Fruit fly (Drosophila melanogaster) whole organism, embryonic: ENCODE data around the gene ath.

ENCODE experiments used
- Atf-2 ChIP-seq: fragments of 200-800 bp; sonication (Bioruptor generic); optimal IDR thresholded peaks from 2 replicates; lab custom pipeline; 2016; ENCODE audit warnings: missing biosample characterization, missing genetic modification characterization
- Atf6 ChIP-seq: fragments of 200-800 bp; sonication (Bioruptor generic); IDR thresholded peaks from 2 replicates; pipeline ENCODE4 v1.3.6; 2022; ENCODE audit warnings: missing biosample characterization, missing genetic modification characterization
- Awh ChIP-seq: fragments of 200-800 bp; sonication (Bioruptor generic); IDR thresholded peaks from 2 replicates; pipeline ENCODE4, ENCODE4 v1.3.6; 2022; ENCODE audit warnings: missing biosample characterization, missing genetic modification characterization
- BtbVII ChIP-seq: fragments of 200-800 bp; sonication (Bioruptor generic); optimal IDR thresholded peaks from 3 replicates; lab custom pipeline; 2017; ENCODE audit warnings: missing biosample characterization, mild to moderate bottlenecking, missing genetic modification characterization
- CG12219 ChIP-seq: fragments of 200-800 bp; sonication (Bioruptor generic); optimal IDR thresholded peaks from 3 replicates; lab custom pipeline; 2018; ENCODE audit warnings: missing biosample characterization, mild to moderate bottlenecking, missing genetic modification characterization
- CG15696 ChIP-seq: fragments of 200-800 bp; sonication (Bioruptor generic); optimal IDR thresholded peaks from 2 replicates; lab custom pipeline; 2019; ENCODE audit warnings: missing biosample characterization, mild to moderate bottlenecking, missing genetic modification characterization, moderate library complexity
- CG16863 ChIP-seq: fragments of 200-800 bp; sonication (Bioruptor generic); optimal IDR thresholded peaks from 3 replicates; lab custom pipeline; 2016; ENCODE audit warnings: missing biosample characterization, missing genetic modification characterization
- CG17829 ChIP-seq: fragments of 200-800 bp; optimal IDR thresholded peaks from 2 replicates; lab custom pipeline; 2019; ENCODE audit warnings: missing biosample characterization, mild to moderate bottlenecking, missing genetic modification characterization, moderate library complexity
- CG30020 ChIP-seq: fragments of 200-800 bp; optimal IDR thresholded peaks from 2 replicates; lab custom pipeline; 2019; ENCODE audit warnings: missing biosample characterization, mild to moderate bottlenecking, missing genetic modification characterization, moderate library complexity
- CG3407 ChIP-seq: fragments of 200-800 bp; sonication (Bioruptor generic); optimal IDR thresholded peaks from 2 replicates; lab custom pipeline; 2018; ENCODE audit warnings: missing biosample characterization, mild to moderate bottlenecking, missing genetic modification characterization
- CG3847 ChIP-seq: fragments of 200-800 bp; sonication (Bioruptor generic); IDR thresholded peaks from 2 replicates; pipeline ENCODE4 v1.3.6; 2022; ENCODE audit warnings: missing biosample characterization, missing genetic modification characterization
- CG5180 ChIP-seq: fragments of 200-800 bp; sonication (Bioruptor generic); optimal IDR thresholded peaks from 3 replicates; lab custom pipeline; 2017; ENCODE audit warnings: missing biosample characterization, missing genetic modification characterization, mild to moderate bottlenecking, moderate library complexity, missing genetic modification reagents
- CG5245 ChIP-seq: fragments of 200-800 bp; sonication (Bioruptor generic); optimal IDR thresholded peaks from 3 replicates; lab custom pipeline; 2016; ENCODE audit warnings: missing biosample characterization, missing genetic modification characterization
- CG7745 ChIP-seq: fragments of 200-800 bp; sonication (Bioruptor generic); optimal IDR thresholded peaks from 2 replicates; lab custom pipeline; 2018; ENCODE audit warnings: missing biosample characterization, mild to moderate bottlenecking, missing genetic modification characterization, moderate library complexity
- CG7928 ChIP-seq: fragments of 200-800 bp; sonication (Bioruptor generic); optimal IDR thresholded peaks from 2 replicates; lab custom pipeline; 2017; ENCODE audit warnings: missing biosample characterization, mild to moderate bottlenecking, missing genetic modification characterization
- CG9215 ChIP-seq: fragments of 200-800 bp; sonication (Bioruptor generic); IDR thresholded peaks from 2 replicates; pipeline ENCODE4 v1.3.6; 2022; ENCODE audit warnings: missing biosample characterization, missing genetic modification characterization
- CG9727 ChIP-seq: fragments of 200-800 bp; sonication (Bioruptor generic); optimal IDR thresholded peaks from 3 replicates; lab custom pipeline; 2017; ENCODE audit warnings: missing biosample characterization, mild to moderate bottlenecking, missing genetic modification characterization
- Dfd ChIP-seq, 2 experiments: fragments of >200 bp; optimal IDR thresholded peaks; 2 replicates each; lab custom pipeline; 2017; ENCODE audit warnings: missing biosample characterization in 2 of 2, missing genetic modification characterization in 2 of 2
- E2f2 ChIP-seq: fragments of 200-800 bp; sonication (Bioruptor generic); IDR thresholded peaks from 2 replicates; pipeline ENCODE4 v1.3.6; 2022; ENCODE audit warnings: missing biosample characterization, missing genetic modification characterization
- Fer3 ChIP-seq: fragments of 200-800 bp; sonication (Bioruptor generic); optimal IDR thresholded peaks from 2 replicates; lab custom pipeline; 2018; ENCODE audit warnings: missing biosample characterization, mild to moderate bottlenecking, missing genetic modification characterization, moderate library complexity
- HHEX ChIP-seq: fragments of 200-800 bp; sonication (Bioruptor generic); optimal IDR thresholded peaks from 3 replicates; lab custom pipeline; 2017; ENCODE audit warnings: missing biosample characterization, mild to moderate bottlenecking, missing genetic modification characterization, missing genetic modification reagents
- HLH3B ChIP-seq: fragments of 200-800 bp; sonication (Bioruptor generic); IDR thresholded peaks from 2 replicates; pipeline ENCODE4 v1.3.6; 2022; ENCODE audit warnings: missing biosample characterization, missing genetic modification characterization
- HLHmδ ChIP-seq: fragments of 200-800 bp; sonication (Bioruptor generic); optimal IDR thresholded peaks from 2 replicates; lab custom pipeline; 2018; ENCODE audit warnings: missing biosample characterization, mild to moderate bottlenecking, missing genetic modification characterization, moderate library complexity
- Hmr ChIP-seq: fragments of 200-800 bp; sonication (Bioruptor generic); optimal IDR thresholded peaks from 3 replicates; lab custom pipeline; 2017; ENCODE audit warnings: mild to moderate bottlenecking, missing biosample characterization, missing genetic modification reagents, missing genetic modification characterization
- NfI ChIP-seq: fragments of 200-800 bp; sonication (Bioruptor generic); optimal IDR thresholded peaks from 3 replicates; lab custom pipeline; 2018; ENCODE audit warnings: missing biosample characterization, mild to moderate bottlenecking, missing genetic modification characterization, moderate library complexity
- Opbp ChIP-seq: fragments of 200-800 bp; sonication (Bioruptor generic); IDR thresholded peaks from 3 replicates; pipeline ENCODE4 v1.3.6; 2022; ENCODE audit warnings: missing biosample characterization, missing genetic modification characterization; ENCODE audit not compliant: partially characterized antibody
- Optix ChIP-seq: fragments of 200-800 bp; sonication (Bioruptor generic); IDR thresholded peaks from 3 replicates; pipeline ENCODE4 v1.3.6; 2022; ENCODE audit warnings: missing biosample characterization, missing genetic modification characterization
- Ravus ChIP-seq: fragments of 200-800 bp; sonication (Bioruptor generic); IDR thresholded peaks from 2 replicates; pipeline ENCODE4 v1.3.6; 2022; ENCODE audit warnings: missing biosample characterization, missing genetic modification characterization
- ap ChIP-seq: fragments of 200-800 bp; sonication (Bioruptor generic); IDR thresholded peaks from 2 replicates; pipeline ENCODE4 v1.3.6; 2022; ENCODE audit warnings: missing biosample characterization, missing genetic modification characterization
- ase ChIP-seq: fragments of 200-800 bp; sonication (Bioruptor generic); IDR thresholded peaks from 3 replicates; pipeline ENCODE4 v1.3.6; 2022; ENCODE audit warnings: missing biosample characterization, missing genetic modification characterization
- chif ChIP-seq, 2 experiments: fragments of 200-800 bp; sonication (Bioruptor generic); optimal IDR thresholded peaks; 3 replicates each; lab custom pipeline; 2016; ENCODE audit warnings: missing biosample characterization in 2 of 2, missing genetic modification characterization in 2 of 2
- crp ChIP-seq, 2 experiments: fragments of 200-800 bp; sonication (Bioruptor generic); optimal IDR thresholded peaks; 2 replicates in 1 of 2; 3 replicates in 1 of 2; lab custom pipeline; 2017; ENCODE audit warnings: missing biosample characterization in 2 of 2, missing genetic modification characterization in 2 of 2, mild to moderate bottlenecking in 1 of 2, moderate library complexity in 1 of 2
- cwo ChIP-seq: fragments of 200-800 bp; sonication (Bioruptor generic); optimal IDR thresholded peaks from 3 replicates; lab custom pipeline; 2017; ENCODE audit warnings: missing biosample characterization, missing genetic modification characterization, mild to moderate bottlenecking, moderate library complexity, missing genetic modification reagents
- da ChIP-seq: fragments of 200-800 bp; sonication (Bioruptor generic); optimal IDR thresholded peaks from 2 replicates; lab custom pipeline; 2016; ENCODE audit warnings: missing biosample characterization, missing genetic modification characterization
- dmrt11E ChIP-seq: fragments of 200-800 bp; sonication (Bioruptor generic); optimal IDR thresholded peaks from 3 replicates; lab custom pipeline; 2018; ENCODE audit warnings: missing biosample characterization, mild to moderate bottlenecking, missing genetic modification characterization, moderate library complexity
- exex ChIP-seq: fragments of 200-800 bp; sonication (Bioruptor generic); optimal IDR thresholded peaks from 4 replicates; lab custom pipeline; 2018; ENCODE audit warnings: missing biosample characterization, mild to moderate bottlenecking, missing genetic modification characterization, moderate library complexity
- fd3F ChIP-seq: fragments of 200-800 bp; sonication (Bioruptor generic); optimal IDR thresholded peaks from 2 replicates; lab custom pipeline; 2018; ENCODE audit warnings: missing biosample characterization, mild to moderate bottlenecking, missing genetic modification characterization, moderate library complexity
- fru ChIP-seq: fragments of >200 bp; optimal IDR thresholded peaks from 2 replicates; lab custom pipeline; 2017
- ken ChIP-seq: fragments of 200-800 bp; sonication (Bioruptor generic); IDR thresholded peaks from 3 replicates; pipeline ENCODE4 v1.3.6; 2022; ENCODE audit warnings: missing biosample characterization, missing genetic modification characterization
- lmd ChIP-seq: fragments of 200-800 bp; sonication (Bioruptor generic); IDR thresholded peaks from 2 replicates; pipeline ENCODE4 v1.3.6; 2022; ENCODE audit warnings: missing biosample characterization, missing genetic modification characterization
- lov ChIP-seq, 2 experiments: fragments of 200-800 bp in 1 of 2; fragments of >200 bp in 1 of 2; sonication (Bioruptor generic) in 1 of 2; IDR thresholded peaks in 1 of 2; optimal IDR thresholded peaks in 1 of 2; 2 replicates in 1 of 2; 3 replicates in 1 of 2; pipeline versions ENCODE4 v1.3.6 to Lab custom; 2017 to 2022; ENCODE audit warnings: missing biosample characterization in 1 of 2, missing genetic modification characterization in 1 of 2
- luna ChIP-seq: fragments of 200-800 bp; sonication (Bioruptor generic); optimal IDR thresholded peaks from 2 replicates; lab custom pipeline; 2016; ENCODE audit warnings: missing biosample characterization, missing genetic modification characterization
- mam ChIP-seq: fragments of 200-800 bp; sonication (Bioruptor generic); optimal IDR thresholded peaks from 3 replicates; lab custom pipeline; 2016; ENCODE audit warnings: missing biosample characterization, missing genetic modification characterization
- nerfin-2 ChIP-seq: fragments of 200-800 bp; sonication (Bioruptor generic); IDR thresholded peaks from 2 replicates; pipeline ENCODE4 v1.3.6; 2022; ENCODE audit warnings: missing biosample characterization, missing genetic modification characterization; ENCODE audit not compliant: partially characterized antibody
- p53 ChIP-seq: fragments of 200-800 bp; sonication (Bioruptor generic); optimal IDR thresholded peaks from 2 replicates; lab custom pipeline; 2016; ENCODE audit warnings: missing biosample characterization, missing genetic modification characterization
- pan ChIP-seq, 4 experiments: fragments of >200 bp in 3 of 4; fragments of 200-800 bp in 1 of 4; sonication (Bioruptor generic) in 1 of 4; optimal IDR thresholded peaks in 3 of 4; IDR thresholded peaks in 1 of 4; 2 replicates each; pipeline versions ENCODE4 v1.3.6 to Lab custom; 2017 to 2022; ENCODE audit warnings: missing biosample characterization in 2 of 4, missing genetic modification characterization in 2 of 4, mixed read lengths in 1 of 4
- pita ChIP-seq: fragments of 200-800 bp; sonication (Bioruptor generic); optimal IDR thresholded peaks from 2 replicates; lab custom pipeline; 2017; ENCODE audit warnings: missing biosample characterization, mild to moderate bottlenecking, missing genetic modification characterization
- sob ChIP-seq: fragments of 200-800 bp; sonication (Bioruptor generic); IDR thresholded peaks from 2 replicates; pipeline ENCODE4 v1.3.6; 2022; ENCODE audit warnings: missing biosample characterization, missing genetic modification characterization
- trh ChIP-seq: fragments of 200-800 bp; sonication (Bioruptor generic); optimal IDR thresholded peaks from 2 replicates; lab custom pipeline; 2016; ENCODE audit warnings: missing biosample characterization, missing genetic modification characterization
- ttk ChIP-seq: fragments of 200-800 bp; sonication (Bioruptor generic); IDR thresholded peaks from 2 replicates; pipeline ENCODE4 v2.1.2; 2022; ENCODE audit warnings: missing biosample characterization, missing genetic modification characterization
- tx ChIP-seq: fragments of 200-800 bp; sonication (Bioruptor generic); optimal IDR thresholded peaks from 2 replicates; lab custom pipeline; 2016; ENCODE audit warnings: missing biosample characterization, missing genetic modification characterization

The ath gene

DNA sequence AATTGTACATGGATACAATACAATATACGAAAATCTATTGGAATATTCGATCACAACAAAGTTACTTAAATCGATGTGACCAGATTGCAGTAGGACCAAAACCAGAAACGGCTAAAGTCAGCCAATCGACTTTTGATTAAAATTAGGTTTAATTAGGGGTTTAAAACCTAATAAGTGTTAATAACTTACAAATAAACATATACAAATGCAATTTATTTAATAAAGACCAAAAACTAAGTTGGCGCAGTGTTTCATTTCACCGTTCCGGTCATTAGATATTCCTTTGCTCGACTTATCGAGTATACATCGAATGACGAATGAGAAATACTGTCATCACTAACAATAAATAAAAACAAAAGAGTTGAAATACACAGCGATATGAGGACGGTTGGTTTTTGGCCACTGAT is 39.5 kb downstream of the ath start, which contains the start of the genes bsk and CG31717 (continued):
- TF ChIP-seq trh (GFP tag; lab: Kevin White, UChicago) (no peak), CG12219 (GFP tag; lab: Kevin White, UChicago) (no peak), CG3407 (GFP tag; lab: Kevin White, UChicago) (no peak), lov (optimal IDR thresholded peaks at IDR 0.05; lab: Kevin White, UChicago) (no peak), lov (GFP tag; IDR thresholded peaks at IDR 0.05; lab: Robert Waterston, UW) (no peak), pita (GFP tag; lab: Kevin White, UChicago) (no peak), dmrt11E (tag; lab: Kevin White, UChicago) (no peak), ken (GFP tag; lab: Robert Waterston, UW) (no peak), HLHmδ (GFP tag; lab: Kevin White, UChicago) (no peak), pan (optimal IDR thresholded peaks at IDR 0.05; lab: Kevin White, UChicago) (no peak), pan (GFP tag; optimal IDR thresholded peaks at IDR 0.05 in 1 of 2, IDR thresholded peaks at IDR 0.05 in 1 of 2) (no peak), chif (GFP tag; optimal IDR thresholded peaks at IDR 0.05; lab: Kevin White, UChicago) (no peak), CG30020 (tag; lab: Kevin White, UChicago) (peak; percentile 97), HLH3B (GFP tag; lab: Robert Waterston, UW) (no peak), Optix (GFP tag; lab: Robert Waterston, UW) (no peak), exex (tag; lab: Kevin White, UChicago) (no peak), CG16863 (GFP tag; lab: Kevin White, UChicago) (no peak), tx (GFP tag; lab: Kevin White, UChicago) (no peak), Atf-2 (GFP tag; lab: Kevin White, UChicago) (no peak), CG9215 (GFP tag; lab: Robert Waterston, UW) (no peak), Opbp (no peak), Awh (GFP tag; lab: Robert Waterston, UW) (no peak), ap (GFP tag; lab: Robert Waterston, UW) (no peak), fd3F (GFP tag; lab: Kevin White, UChicago) (no peak), ase (GFP tag; lab: Robert Waterston, UW) (no peak), BtbVII (GFP tag; lab: Kevin White, UChicago) (no peak), CG3847 (no peak), p53 (GFP tag; lab: Kevin White, UChicago) (no peak), HHEX (GFP tag; lab: Kevin White, UChicago) (no peak), Atf6 (GFP tag; lab: Robert Waterston, UW) (no peak), mam (GFP tag; lab: Kevin White, UChicago) (no peak), NfI (GFP tag; lab: Kevin White, UChicago) (no peak), fru (lab: Kevin White, UChicago) (no peak), CG9727 (GFP tag; lab: Kevin White, UChicago) (no peak), luna (GFP tag; lab: Kevin White, UChicago) (no peak), Dfd (GFP tag; optimal IDR thresholded peaks at IDR 0.05; lab: Kevin White, UChicago) (no peak), nerfin-2 (GFP tag; lab: Robert Waterston, UW) (no peak), CG5180 (GFP tag; lab: Kevin White, UChicago) (no peak), CG5245 (GFP tag; lab: Kevin White, UChicago) (no peak), sob (GFP tag; lab: Robert Waterston, UW) (no peak), Ravus (GFP tag; lab: Robert Waterston, UW) (no peak), da (GFP tag; lab: Kevin White, UChicago) (no peak), Fer3 (tag; lab: Kevin White, UChicago) (no peak), crp (GFP tag; optimal IDR thresholded peaks at IDR 0.05; lab: Kevin White, UChicago) (no peak), CG7928 (GFP tag; lab: Kevin White, UChicago) (no peak), CG15696 (tag; lab: Kevin White, UChicago) (no peak), ttk (no peak), CG7745 (tag; lab: Kevin White, UChicago) (no peak), CG17829 (peak; percentile 38), E2f2 (no peak), cwo (GFP tag; lab: Kevin White, UChicago) (no peak), Hmr (GFP tag; lab: Kevin White, UChicago) (no peak), lmd (GFP tag; lab: Robert Waterston, UW) (no peak)
